Fruit fly (Drosophila melanogaster): Measurements from ENCODE around the gene dyl.

Gene dyl

dm6 chr3L:4346379-4346778 lies 38.9 kb upstream of the dyl start (continued):
- TF ChIP-seq CG32006 (GFP tag; optimal IDR thresholded peaks at IDR 0.05) (peak; percentile 79), Eip78C (GFP tag) (peak; percentile 92), Sox14 (GFP tag; optimal IDR thresholded peaks at IDR 0.05) (peak; percentile 55), Eip93F (GFP tag; optimal IDR thresholded peaks at IDR 0.05) (no peak), topi (GFP tag; optimal IDR thresholded peaks at IDR 0.05) (peak; percentile 6), acj6 (GFP tag; optimal IDR thresholded peaks at IDR 0.05) (peak; percentile 55), CG6792 (GFP tag; optimal IDR thresholded peaks at IDR 0.05) (peak; percentile 7), CG3919 (GFP tag; optimal IDR thresholded peaks at IDR 0.05) (peak; percentile 41), Eip75B (GFP tag; optimal IDR thresholded peaks at IDR 0.05) (peak; percentile 59), CG15336 (GFP tag; IDR thresholded peaks at IDR 0.05) (peak; percentile 48), eg (GFP tag; IDR thresholded peaks at IDR 0.05) (peak; percentile 58; the same call in 2 of the 3 replicates), cyc (GFP tag; optimal IDR thresholded peaks at IDR 0.05) (no peak), ss (GFP tag; optimal IDR thresholded peaks at IDR 0.05) (no peak), Sox15 (GFP tag; optimal IDR thresholded peaks at IDR 0.05) (no peak), CG10669 (GFP tag; optimal IDR thresholded peaks at IDR 0.05) (peak; percentile 46), Sox102F (GFP tag; optimal IDR thresholded peaks at IDR 0.05) (no peak), CG8119 (GFP tag; IDR thresholded peaks at IDR 0.05) (peak; percentile 37; the same call in 1 of the 3 replicates), CG4318 (GFP tag; optimal IDR thresholded peaks at IDR 0.05) (peak; percentile 62), CG3032 (tag; optimal IDR thresholded peaks at IDR 0.05) (peak; percentile 46), dsx (GFP tag; optimal IDR thresholded peaks at IDR 0.05; ENCODE audit: poor library complexity, severe bottlenecking) (no peak), CG7368 (GFP tag; optimal IDR thresholded peaks at IDR 0.05) (peak; percentile 33), salr (GFP tag; optimal IDR thresholded peaks at IDR 0.05) (peak; percentile 7 to 51), dac (GFP tag; optimal IDR thresholded peaks at IDR 0.05) (no peak), CG6163 (GFP tag; IDR thresholded peaks at IDR 0.05) (peak; percentile 31; the same call in 1 of the 3 replicates), CG10631 (GFP tag; optimal IDR thresholded peaks at IDR 0.05) (peak; percentile 67), fd59A (GFP tag; optimal IDR thresholded peaks at IDR 0.05) (peak; percentile 25), CG6276 (GFP tag; optimal IDR thresholded peaks at IDR 0.05) (no peak), net (GFP tag; optimal IDR thresholded peaks at IDR 0.05) (peak; percentile 24), OdsH (GFP tag; optimal IDR thresholded peaks at IDR 0.05) (peak; percentile 47)

- TF ChIP-seq CG11902 (GFP tag; optimal IDR thresholded peaks at IDR 0.05) (no peak), svp (GFP tag) (peak; percentile 82), CG6808 (GFP tag; optimal IDR thresholded peaks at IDR 0.05) (no peak), eg (GFP tag; IDR thresholded peaks at IDR 0.05) (no peak), fkh (GFP tag; optimal IDR thresholded peaks at IDR 0.05) (no peak), Gug (GFP tag; IDR thresholded peaks at IDR 0.05) (no peak), pdm3 (GFP tag; optimal IDR thresholded peaks at IDR 0.05) (no peak), dsx (GFP tag; optimal IDR thresholded peaks at IDR 0.05; ENCODE audit: poor library complexity, severe bottlenecking) (peak; percentile 59), Ets21C (GFP tag; optimal IDR thresholded peaks at IDR 0.05) (no peak), Met (GFP tag; optimal IDR thresholded peaks at IDR 0.05) (no peak), vri (GFP tag; optimal IDR thresholded peaks at IDR 0.05) (no peak), CG8632 (GFP tag; optimal IDR thresholded peaks at IDR 0.05) (no peak), CG32006 (GFP tag; optimal IDR thresholded peaks at IDR 0.05) (no peak), CG11294 (GFP tag; IDR thresholded peaks at IDR 0.05) (no peak), CG15336 (GFP tag; IDR thresholded peaks at IDR 0.05) (no peak), cyc (GFP tag; optimal IDR thresholded peaks at IDR 0.05) (no peak)
Measured at dm6 chr3L:4341078-4341477, 33.6 kb upstream of the dyl start.

DNA sequence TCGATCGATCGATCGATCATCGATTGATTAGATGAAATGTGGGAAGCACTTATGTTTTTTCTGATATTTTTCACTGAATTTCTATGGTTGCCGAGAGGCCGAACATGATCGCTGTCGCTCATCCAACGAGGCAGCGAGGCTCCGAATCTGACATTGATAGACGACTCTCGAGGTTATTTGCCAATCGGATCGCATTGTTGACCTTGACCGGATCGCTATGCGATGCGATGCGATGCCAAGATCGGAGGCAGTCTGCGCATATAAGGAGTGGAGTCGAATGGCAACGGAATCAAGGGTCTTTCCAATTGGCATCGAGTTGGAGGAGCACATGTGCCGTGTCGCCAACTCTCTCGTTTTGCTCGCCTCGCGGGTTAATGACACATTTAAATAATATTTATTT lies 32.7 kb upstream of the dyl start:
- TF ChIP-seq CG16779 (tag; optimal IDR thresholded peaks at IDR 0.05) (no peak), Sox102F (GFP tag; optimal IDR thresholded peaks at IDR 0.05) (no peak), Ets21C (GFP tag; optimal IDR thresholded peaks at IDR 0.05) (no peak), Sox14 (GFP tag; optimal IDR thresholded peaks at IDR 0.05) (no peak), Eip78C (GFP tag) (peak; percentile 8), CG3919 (GFP tag; optimal IDR thresholded peaks at IDR 0.05) (no peak), svp (GFP tag) (peak; percentile 91), CG15336 (GFP tag; IDR thresholded peaks at IDR 0.05) (no peak), ss (GFP tag; optimal IDR thresholded peaks at IDR 0.05) (no peak)

All from whole organism, prepupa.